Worm (Caenorhabditis elegans) whole organism, L3 larva: ENCODE data around the gene F57F4.1.

ENCODE experiments used
- elt-1 ChIP-seq: fragments of 150-350 bp; optimal IDR thresholded peaks from 2 replicates; lab custom pipeline; 2014; ENCODE audit warnings: missing biosample characterization, missing genetic modification characterization
- elt-3 ChIP-seq, 3 experiments: fragments of 150-350 bp in 1 of 3; sonication (generic microtip) in 2 of 3; optimal IDR thresholded peaks; 2 replicates in 2 of 3; 4 replicates in 1 of 3; lab custom pipeline; 2014 to 2017; ENCODE audit warnings: missing biosample characterization in 3 of 3, missing genetic modification characterization in 3 of 3
- eor-1 ChIP-seq, 2 experiments: fragments of 150-350 bp; optimal IDR thresholded peaks; 2 replicates each; lab custom pipeline; 2014 to 2018; ENCODE audit warnings: missing biosample characterization in 2 of 2, missing genetic modification characterization in 2 of 2
- mdl-1 ChIP-seq: fragments of 150-350 bp; optimal IDR thresholded peaks from 2 replicates; lab custom pipeline; 2014; ENCODE audit warnings: missing biosample characterization, missing genetic modification characterization
- nhr-11 ChIP-seq: fragments of 150-350 bp; optimal IDR thresholded peaks from 2 replicates; lab custom pipeline; 2014; ENCODE audit warnings: missing biosample characterization, missing genetic modification characterization
- nhr-12 ChIP-seq: fragments of 150-350 bp; optimal IDR thresholded peaks from 2 replicates; lab custom pipeline; 2014; ENCODE audit warnings: missing biosample characterization, missing genetic modification characterization
- ztf-11 ChIP-seq: fragments of 150-350 bp; optimal IDR thresholded peaks from 2 replicates; lab custom pipeline; 2014; ENCODE audit warnings: missing biosample characterization, missing genetic modification characterization

ce11 chrV:6350109-6350508 is 40.2 kb upstream of the F57F4.1 start:
- no peak for TF ChIP-seq nhr-11
- no peak for TF ChIP-seq ztf-11 (tag; lab: Kevin White, UChicago)
- TF ChIP-seq eor-1 (tag; optimal IDR thresholded peaks at IDR 0.05; lab: Kevin White, UChicago): no peak
- no peak for TF ChIP-seq elt-1
- no peak for TF ChIP-seq nhr-12 (tag; lab: Kevin White, UChicago)
- no peak for TF ChIP-seq mdl-1 (tag; lab: Kevin White, UChicago)
- TF ChIP-seq elt-3 (tag; optimal IDR thresholded peaks at IDR 0.05; lab: Kevin White, UChicago): no peak
